Worm (Caenorhabditis elegans): ENCODE data around the gene Y110A2AL.3.

Y110A2AL.3 gene

ce11 chrII:2866541-2867124, at the start of gene Y110A2AL.3, which contains the start of gene Y110A2AL.9:
Gene Y110A2AL.3 (plus strand): TSS chrII:2867074.
Gene Y110A2AL.9 (minus strand): TSS chrII:2866641.
- no peak for TF ChIP-seq C17E4.6 (GFP tag; IDR thresholded peaks at IDR 0.05)

ce11 chrII:2822435-2822920, 44.4 kb upstream of the Y110A2AL.3 start, which contains the start of the genes fut-4 and K12H6.10:
Gene fut-4 (minus strand): TSS chrII:2822535.
Gene K12H6.10 (plus strand): TSS chrII:2822870.
- TF ChIP-seq B0035.1 (tag; optimal IDR thresholded peaks at IDR 0.05) (no peak), F57A8.1 (GFP tag; optimal IDR thresholded peaks at IDR 0.05) (no peak)

- TF ChIP-seq ztf-22 (GFP tag; optimal IDR thresholded peaks at IDR 0.05) (no peak), hmg-20 (GFP tag; IDR thresholded peaks at IDR 0.05) (no peak), Y67H2A.10 (GFP tag; conservative IDR thresholded peaks at IDR 0.05) (no peak), attf-5 (GFP tag; optimal IDR thresholded peaks at IDR 0.05) (no peak), ama-1 (optimal IDR thresholded peaks at IDR 0.05) (no peak), ama-1 (GFP tag; optimal IDR thresholded peaks at IDR 0.05) (no peak), him-1 (tag; optimal IDR thresholded peaks at IDR 0.05) (no peak), lin-54 (GFP tag; optimal IDR thresholded peaks at IDR 0.05) (no peak), nfya-2 (GFP tag; IDR thresholded peaks at IDR 0.05) (no peak), somi-1 (GFP tag; optimal IDR thresholded peaks at IDR 0.05) (no peak), egl-18 (GFP tag; IDR thresholded peaks at IDR 0.05) (no peak), ceh-40 (GFP tag; IDR thresholded peaks at IDR 0.05) (no peak)
Observed at ce11 chrII:2824169-2824568, 42.7 kb upstream of the Y110A2AL.3 start, which contains the start of the genes K12H6.4 and K12H6.9. Gene K12H6.4 (minus strand): TSS chrII:2824269. Gene K12H6.9 (plus strand): TSS chrII:2824404.

DNA sequence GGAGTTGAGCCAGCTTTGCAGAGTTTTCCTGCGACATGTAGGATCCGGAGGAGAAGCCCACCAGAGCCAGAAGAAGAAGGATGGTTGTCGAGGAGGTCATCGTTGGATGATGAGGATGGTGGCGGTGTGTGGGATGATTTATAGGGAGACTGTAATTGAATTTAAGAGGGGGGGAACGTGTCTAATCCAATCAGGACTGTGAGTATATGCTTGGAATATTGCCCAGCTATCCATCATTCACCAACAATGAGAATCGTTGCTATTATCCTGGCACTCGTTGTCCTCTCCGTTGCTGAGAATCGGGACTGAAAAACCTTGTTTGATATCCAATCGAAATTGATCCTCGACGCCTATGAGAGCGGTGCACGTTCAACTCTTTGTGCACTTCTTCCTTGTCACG, 40.8 kb upstream of the Y110A2AL.3 start, which contains the start of gene K12H6.5:
Gene K12H6.5 (minus strand): TSS at position 101 of the 400 bp plus-strand sequence.
- TF ChIP-seq rcor-1 (GFP tag; IDR thresholded peaks at IDR 0.05) (no peak), T26A5.8 (tag; optimal IDR thresholded peaks at IDR 0.05) (no peak), unc-130 (GFP tag; optimal IDR thresholded peaks at IDR 0.05) (no peak), hmg-1.2 (GFP tag; IDR thresholded peaks at IDR 0.05) (no peak), attf-5 (GFP tag; optimal IDR thresholded peaks at IDR 0.05) (no peak), F33H1.4 (GFP tag; IDR thresholded peaks at IDR 0.05) (no peak), sdz-38 (tag; optimal IDR thresholded peaks at IDR 0.05) (no peak), cebp-2 (GFP tag; IDR thresholded peaks at IDR 0.05) (no peak), F22D6.2 (tag; optimal IDR thresholded peaks at IDR 0.05) (no peak), gei-17 (GFP tag; optimal IDR thresholded peaks at IDR 0.05) (no peak), nhr-120 (GFP tag; IDR thresholded peaks at IDR 0.05) (no peak), F23B12.7 (tag; optimal IDR thresholded peaks at IDR 0.05; ENCODE audit: insufficient read depth) (no peak), athp-1 (tag; optimal IDR thresholded peaks at IDR 0.05) (no peak), efl-1 (GFP tag; optimal IDR thresholded peaks at IDR 0.05) (no peak), snpc-1.3 (tag; optimal IDR thresholded peaks at IDR 0.05; ENCODE audit: insufficient read depth) (no peak), mel-28 (tag; optimal IDR thresholded peaks at IDR 0.05; ENCODE audit: borderline replicate concordance) (no peak), madf-10 (tag; optimal IDR thresholded peaks at IDR 0.05) (no peak), hlh-12 (tag; optimal IDR thresholded peaks at IDR 0.05) (no peak), Y79H2A.3 (GFP tag; conservative IDR thresholded peaks at IDR 0.05) (no peak), ets-4 (GFP tag; optimal IDR thresholded peaks at IDR 0.05) (no peak)
